Fruit fly (Drosophila melanogaster) whole organism, embryonic: ENCODE results near the gene Vha16-2.

Experiments
- Blimp-1 ChIP-seq: fragments of 200-800 bp; sonication (Bioruptor generic); optimal IDR thresholded peaks from 3 replicates; lab custom pipeline; 2018; ENCODE audit warnings: missing biosample characterization, missing genetic modification characterization, mild to moderate bottlenecking, moderate library complexity, missing genetic modification reagents
- BtbVII ChIP-seq: fragments of 200-800 bp; sonication (Bioruptor generic); optimal IDR thresholded peaks from 3 replicates; lab custom pipeline; 2017; ENCODE audit warnings: missing biosample characterization, mild to moderate bottlenecking, missing genetic modification characterization
- CG12299 ChIP-seq: fragments of 200-800 bp; sonication (Bioruptor generic); optimal IDR thresholded peaks from 2 replicates; lab custom pipeline; 2018; ENCODE audit warnings: missing biosample characterization, mild to moderate bottlenecking, missing genetic modification characterization
- CG15601 ChIP-seq: fragments of 200-800 bp; sonication (Bioruptor generic); optimal IDR thresholded peaks from 3 replicates; lab custom pipeline; 2019; ENCODE audit warnings: missing biosample characterization, mild to moderate bottlenecking, missing genetic modification characterization, moderate library complexity
- CG17612 ChIP-seq: fragments of 200-800 bp; sonication (Bioruptor generic); IDR thresholded peaks from 2 replicates; pipeline ENCODE4 v1.3.6; 2022; ENCODE audit warnings: missing biosample characterization, missing genetic modification characterization
- CG18476 ChIP-seq: fragments of 200-800 bp; sonication (Bioruptor generic); optimal IDR thresholded peaks from 2 replicates; lab custom pipeline; 2016; ENCODE audit warnings: missing biosample characterization, mild to moderate bottlenecking, missing genetic modification characterization
- CG18599 ChIP-seq: fragments of 200-800 bp; sonication (Bioruptor generic); optimal IDR thresholded peaks from 3 replicates; lab custom pipeline; 2017; ENCODE audit warnings: missing biosample characterization, missing genetic modification characterization, mild to moderate bottlenecking, moderate library complexity, missing genetic modification reagents
- CG18764 ChIP-seq: fragments of 200-800 bp; sonication (Bioruptor generic); optimal IDR thresholded peaks from 3 replicates; lab custom pipeline; 2016; ENCODE audit warnings: missing biosample characterization, missing genetic modification characterization
- CG30020 ChIP-seq: fragments of 200-800 bp; optimal IDR thresholded peaks from 2 replicates; lab custom pipeline; 2019; ENCODE audit warnings: missing biosample characterization, mild to moderate bottlenecking, missing genetic modification characterization, moderate library complexity
- CG3726 ChIP-seq: fragments of 200-800 bp; sonication (Bioruptor generic); IDR thresholded peaks from 3 replicates; pipeline ENCODE4, ENCODE4 v1.3.6; 2022; ENCODE audit warnings: missing biosample characterization, missing genetic modification characterization
- CG4617 ChIP-seq: fragments of 200-800 bp; sonication (Bioruptor generic); optimal IDR thresholded peaks from 3 replicates; lab custom pipeline; 2016; ENCODE audit warnings: missing biosample characterization, missing genetic modification characterization, borderline replicate concordance
- CG4730 ChIP-seq: fragments of 200-800 bp; sonication (Bioruptor generic); IDR thresholded peaks from 2 replicates; pipeline ENCODE4 v1.3.6; 2022; ENCODE audit warnings: missing biosample characterization, missing genetic modification characterization
- CG5180 ChIP-seq: fragments of 200-800 bp; sonication (Bioruptor generic); optimal IDR thresholded peaks from 3 replicates; lab custom pipeline; 2017; ENCODE audit warnings: missing biosample characterization, missing genetic modification characterization, mild to moderate bottlenecking, moderate library complexity, missing genetic modification reagents
- CG6175 ChIP-seq: fragments of 200-800 bp; sonication (Bioruptor generic); IDR thresholded peaks from 3 replicates; pipeline ENCODE4 v1.3.6; 2022; ENCODE audit warnings: missing biosample characterization, missing genetic modification characterization
- CG7372 ChIP-seq: fragments of 200-800 bp; sonication (Bioruptor generic); IDR thresholded peaks from 2 replicates; pipeline ENCODE4 v1.3.6; 2022; ENCODE audit warnings: missing biosample characterization, missing genetic modification characterization
- CG8359 ChIP-seq: fragments of 200-800 bp; sonication (Bioruptor generic); optimal IDR thresholded peaks from 2 replicates; lab custom pipeline; 2017; ENCODE audit warnings: missing biosample characterization, mild to moderate bottlenecking, missing genetic modification characterization, borderline replicate concordance
- CG8388 ChIP-seq: fragments of 200-800 bp; sonication (Bioruptor generic); optimal IDR thresholded peaks from 2 replicates; lab custom pipeline; 2019; ENCODE audit warnings: missing biosample characterization, mild to moderate bottlenecking, missing genetic modification characterization, moderate library complexity
- CTCF ChIP-seq: fragments of 200-800 bp; sonication (Bioruptor generic); optimal IDR thresholded peaks from 2 replicates; lab custom pipeline; 2017; ENCODE audit warnings: missing biosample characterization, mild to moderate bottlenecking, missing genetic modification characterization, moderate library complexity
- Dbx ChIP-seq: fragments of 200-800 bp; sonication (Bioruptor generic); IDR thresholded peaks from 3 replicates; pipeline ENCODE4 v1.3.6; 2022; ENCODE audit warnings: missing biosample characterization, missing genetic modification characterization
- Deaf1 ChIP-seq: fragments of 200-800 bp; optimal IDR thresholded peaks from 3 replicates; lab custom pipeline; 2019; ENCODE audit warnings: missing biosample characterization, mild to moderate bottlenecking, missing genetic modification characterization, moderate library complexity
- Dll ChIP-seq: fragments of 200-800 bp; sonication (Bioruptor generic); IDR thresholded peaks from 4 replicates; pipeline ENCODE4 v1.3.6; 2022; ENCODE audit warnings: missing biosample characterization, missing genetic modification characterization; ENCODE audit not compliant: partially characterized antibody
- ERR ChIP-seq: fragments of 200-800 bp; sonication (Bioruptor generic); optimal IDR thresholded peaks from 2 replicates; lab custom pipeline; 2016; ENCODE audit warnings: missing biosample characterization, missing genetic modification characterization
- Fer2 ChIP-seq: fragments of 200-800 bp; sonication (Bioruptor generic); optimal IDR thresholded peaks from 2 replicates; lab custom pipeline; 2018; ENCODE audit warnings: missing biosample characterization, mild to moderate bottlenecking, missing genetic modification characterization, moderate library complexity
- H2.0 ChIP-seq: fragments of 200-800 bp; sonication (Bioruptor generic); IDR thresholded peaks from 2 replicates; pipeline ENCODE4 v1.3.6; 2022; ENCODE audit warnings: missing biosample characterization, missing genetic modification characterization
- Hmx ChIP-seq: fragments of 200-800 bp; sonication (Bioruptor generic); optimal IDR thresholded peaks from 2 replicates; lab custom pipeline; 2016; ENCODE audit warnings: missing biosample characterization, missing genetic modification characterization
- Jarid2 ChIP-seq: fragments of 200-800 bp; sonication (Bioruptor generic); optimal IDR thresholded peaks from 3 replicates; lab custom pipeline; 2017; ENCODE audit warnings: mild to moderate bottlenecking, missing biosample characterization, missing genetic modification reagents, missing genetic modification characterization
- Lhr ChIP-seq: fragments of 200-800 bp; sonication (Bioruptor generic); optimal IDR thresholded peaks from 3 replicates; lab custom pipeline; 2017; ENCODE audit warnings: mild to moderate bottlenecking, missing biosample characterization, missing genetic modification reagents, missing genetic modification characterization
- Oaz ChIP-seq: fragments of 200-800 bp; sonication (Bioruptor generic); IDR thresholded peaks from 2 replicates; pipeline ENCODE4 v1.3.6; 2022; ENCODE audit warnings: missing biosample characterization, missing genetic modification characterization
- Optix ChIP-seq: fragments of 200-800 bp; sonication (Bioruptor generic); IDR thresholded peaks from 3 replicates; pipeline ENCODE4 v1.3.6; 2022; ENCODE audit warnings: missing biosample characterization, missing genetic modification characterization
- Sin3A ChIP-seq: fragments of >200 bp; optimal IDR thresholded peaks from 2 replicates; lab custom pipeline; 2018
- Sry-δ ChIP-seq: fragments of 200-800 bp; sonication (Bioruptor generic); optimal IDR thresholded peaks from 2 replicates; lab custom pipeline; 2016; ENCODE audit warnings: missing biosample characterization, missing genetic modification characterization
- Taf1 ChIP-seq: fragments of 200-800 bp; sonication (Bioruptor generic); IDR thresholded peaks from 2 replicates; pipeline ENCODE4 v1.3.6; 2022; ENCODE audit warnings: missing biosample characterization, missing genetic modification characterization
- ash1 ChIP-seq: fragments of 200-800 bp; sonication (Bioruptor generic); optimal IDR thresholded peaks from 2 replicates; lab custom pipeline; 2018; ENCODE audit warnings: missing biosample characterization, mild to moderate bottlenecking, missing genetic modification characterization
- bowl ChIP-seq: fragments of 200-800 bp; sonication (Bioruptor generic); IDR thresholded peaks from 2 replicates; pipeline ENCODE4 v1.3.6; 2022; ENCODE audit warnings: missing biosample characterization, missing genetic modification characterization
- br ChIP-seq: fragments of >200 bp; optimal IDR thresholded peaks from 2 replicates; lab custom pipeline; 2017
- croc ChIP-seq: fragments of 200-800 bp; sonication (Bioruptor generic); conservative IDR thresholded peaks from 3 replicates; pipeline ENCODE4 v1.3.6; 2022; ENCODE audit warnings: missing biosample characterization, missing genetic modification characterization
- fru ChIP-seq: fragments of >200 bp; optimal IDR thresholded peaks from 2 replicates; lab custom pipeline; 2017
- gcm ChIP-seq: fragments of 200-800 bp; sonication (Bioruptor generic); optimal IDR thresholded peaks from 2 replicates; lab custom pipeline; 2019; ENCODE audit warnings: missing biosample characterization, mild to moderate bottlenecking, missing genetic modification characterization, moderate library complexity
- gsb-n ChIP-seq: fragments of 200-800 bp; sonication (Bioruptor generic); optimal IDR thresholded peaks from 3 replicates; lab custom pipeline; 2018; ENCODE audit warnings: missing biosample characterization, mild to moderate bottlenecking, missing genetic modification characterization
- kay ChIP-seq: fragments of 200-800 bp; sonication (Bioruptor generic); optimal IDR thresholded peaks from 2 replicates; lab custom pipeline; 2016; ENCODE audit warnings: missing biosample characterization, missing genetic modification characterization
- lab ChIP-seq: fragments of 200-800 bp; sonication (Bioruptor generic); optimal IDR thresholded peaks from 3 replicates; lab custom pipeline; 2017; ENCODE audit warnings: missing biosample characterization, missing genetic modification characterization, mild to moderate bottlenecking, moderate library complexity, missing genetic modification reagents
- nerfin-1 ChIP-seq: fragments of 200-800 bp; sonication (Bioruptor generic); optimal IDR thresholded peaks from 3 replicates; lab custom pipeline; 2019; ENCODE audit warnings: missing biosample characterization, mild to moderate bottlenecking, missing genetic modification characterization, moderate library complexity
- salm ChIP-seq: fragments of 200-800 bp; sonication (Bioruptor generic); optimal IDR thresholded peaks from 2 replicates; lab custom pipeline; 2018; ENCODE audit warnings: missing biosample characterization, mild to moderate bottlenecking, missing genetic modification characterization
- sens-2 ChIP-seq: fragments of 200-800 bp; sonication (Bioruptor generic); IDR thresholded peaks from 2 replicates; pipeline ENCODE4 v1.3.6; 2022; ENCODE audit warnings: missing biosample characterization, missing genetic modification characterization
- slp2 ChIP-seq: fragments of 200-800 bp; sonication (Bioruptor generic); optimal IDR thresholded peaks from 2 replicates; lab custom pipeline; 2016; ENCODE audit warnings: missing biosample characterization, missing genetic modification characterization
- sob ChIP-seq: fragments of 200-800 bp; sonication (Bioruptor generic); IDR thresholded peaks from 2 replicates; pipeline ENCODE4 v1.3.6; 2022; ENCODE audit warnings: missing biosample characterization, missing genetic modification characterization
- ssp ChIP-seq: fragments of 200-800 bp; sonication (Bioruptor generic); IDR thresholded peaks from 2 replicates; pipeline ENCODE4 v1.3.6; 2022; ENCODE audit warnings: missing biosample characterization, missing genetic modification characterization
- tna ChIP-seq: fragments of 200-800 bp; sonication (Bioruptor generic); IDR thresholded peaks from 2 replicates; pipeline ENCODE4 v1.3.6; 2022; ENCODE audit warnings: missing biosample characterization, missing genetic modification characterization; ENCODE audit not compliant: partially characterized antibody
- trh ChIP-seq: fragments of 200-800 bp; sonication (Bioruptor generic); optimal IDR thresholded peaks from 2 replicates; lab custom pipeline; 2016; ENCODE audit warnings: missing biosample characterization, missing genetic modification characterization
- ttk ChIP-seq: fragments of 200-800 bp; sonication (Bioruptor generic); IDR thresholded peaks from 2 replicates; pipeline ENCODE4 v2.1.2; 2022; ENCODE audit warnings: missing biosample characterization, missing genetic modification characterization
- unpg ChIP-seq: fragments of 200-800 bp; sonication (Bioruptor generic); optimal IDR thresholded peaks from 3 replicates; lab custom pipeline; 2018; ENCODE audit warnings: missing biosample characterization, mild to moderate bottlenecking, missing genetic modification characterization, moderate library complexity
- vfl ChIP-seq: fragments of 200-800 bp; sonication (Bioruptor generic); optimal IDR thresholded peaks from 2 replicates; lab custom pipeline; 2016; ENCODE audit warnings: missing biosample characterization, missing genetic modification characterization
- yki ChIP-seq: fragments of >200 bp; optimal IDR thresholded peaks from 3 replicates; lab custom pipeline; 2018
- zfh1 ChIP-seq: fragments of 200-800 bp; sonication (Bioruptor generic); IDR thresholded peaks from 3 replicates; pipeline ENCODE4 v1.3.6; 2022; ENCODE audit warnings: missing biosample characterization, missing genetic modification characterization

Gene Vha16-2

dm6 chr3L:11492457-11492856 is 17.7 kb downstream of the Vha16-2 start (continued):
- TF ChIP-seq kay (GFP tag; lab: Kevin White, UChicago), result no peak
- no peak for TF ChIP-seq croc (GFP tag; lab: Robert Waterston, UW)
- TF ChIP-seq ash1 (GFP tag; lab: Kevin White, UChicago), result no peak
- TF ChIP-seq CG18599 (GFP tag; lab: Kevin White, UChicago), result peak; percentile 1
- 0 out of 4 replicates have a peak, but pooled peaks have one; percentile 18 for TF ChIP-seq Dll (GFP tag; lab: Robert Waterston, UW)
- no peak for TF ChIP-seq vfl
- no peak for TF ChIP-seq Taf1
- TF ChIP-seq Hmx (GFP tag; lab: Kevin White, UChicago), result no peak
- no peak for TF ChIP-seq Jarid2 (GFP tag; lab: Kevin White, UChicago)
- TF ChIP-seq slp2 (GFP tag; lab: Kevin White, UChicago), result no peak
- no peak for TF ChIP-seq Sin3A (lab: Kevin White, UChicago)
- no peak for TF ChIP-seq Sry-δ (GFP tag; lab: Kevin White, UChicago)
- no peak for TF ChIP-seq CG30020
- TF ChIP-seq Deaf1 (tag; lab: Kevin White, UChicago), result no peak
- no peak for TF ChIP-seq CG15601 (tag; lab: Kevin White, UChicago)
- TF ChIP-seq br (lab: Kevin White, UChicago), result no peak
- TF ChIP-seq CG18764 (GFP tag; lab: Kevin White, UChicago), result no peak
- no peak for TF ChIP-seq yki (lab: Kevin White, UChicago)
- TF ChIP-seq CG8388, result no peak
- TF ChIP-seq CG4617 (GFP tag; lab: Kevin White, UChicago), result no peak
- no peak for TF ChIP-seq gsb-n (tag; lab: Kevin White, UChicago)
- TF ChIP-seq unpg, result no peak
- peak; percentile 31; the same call in 1 of the 2 replicates for TF ChIP-seq tna
- peak; percentile 52 for TF ChIP-seq Blimp-1 (GFP tag; lab: Kevin White, UChicago)
- TF ChIP-seq BtbVII (GFP tag; lab: Kevin White, UChicago), result no peak
- no peak for TF ChIP-seq nerfin-1 (tag; lab: Kevin White, UChicago)
- no peak for TF ChIP-seq fru (lab: Kevin White, UChicago)
- no peak for TF ChIP-seq trh (GFP tag; lab: Kevin White, UChicago)
- no peak for TF ChIP-seq Fer2 (tag; lab: Kevin White, UChicago)
- TF ChIP-seq Optix (GFP tag; lab: Robert Waterston, UW), result no peak
- no peak for TF ChIP-seq CG6175 (GFP tag; lab: Robert Waterston, UW)
- TF ChIP-seq sens-2 (GFP tag; lab: Robert Waterston, UW), result no peak
- no peak for TF ChIP-seq CG3726
- TF ChIP-seq CTCF (GFP tag; lab: Kevin White, UChicago), result no peak
- no peak for TF ChIP-seq lab (GFP tag; lab: Kevin White, UChicago)
- TF ChIP-seq CG7372 (GFP tag; lab: Robert Waterston, UW), result no peak
- no peak for TF ChIP-seq ERR
- TF ChIP-seq CG8359 (GFP tag; lab: Kevin White, UChicago), result no peak
- TF ChIP-seq ttk (GFP tag; lab: Robert Waterston, UW), result no peak
- TF ChIP-seq gcm (GFP tag; lab: Kevin White, UChicago), result peak; percentile 45
- TF ChIP-seq ssp (GFP tag; lab: Robert Waterston, UW), result no peak
- no peak for TF ChIP-seq bowl (GFP tag; lab: Robert Waterston, UW)
- TF ChIP-seq CG17612 (GFP tag; lab: Robert Waterston, UW), result no peak
- no peak for TF ChIP-seq CG4730 (GFP tag; lab: Robert Waterston, UW)
- no peak for TF ChIP-seq CG5180
- TF ChIP-seq H2.0 (GFP tag; lab: Robert Waterston, UW), result no peak
- TF ChIP-seq Oaz (GFP tag; lab: Robert Waterston, UW), result no peak
- TF ChIP-seq sob (GFP tag; lab: Robert Waterston, UW), result 0 out of 2 replicates have a peak, but pooled peaks have one; percentile 12
- no peak for TF ChIP-seq Lhr (GFP tag; lab: Kevin White, UChicago)
- no peak for TF ChIP-seq CG18476 (GFP tag; lab: Kevin White, UChicago)
- no peak for TF ChIP-seq CG12299 (tag; lab: Kevin White, UChicago)
- TF ChIP-seq zfh1 (GFP tag; lab: Robert Waterston, UW), result no peak
- 0 out of 3 replicates have a peak, but pooled peaks have one; percentile 30 for TF ChIP-seq Dbx (GFP tag; lab: Robert Waterston, UW)
- no peak for TF ChIP-seq salm (tag; lab: Kevin White, UChicago)
